Worm (Caenorhabditis elegans) whole organism, L4/young adult: Measurements from ENCODE around the gene srw-66.

ENCODE experiments used
- W03F9.2 ChIP-seq: fragments of 150-350 bp; optimal IDR thresholded peaks from 2 replicates; lab custom pipeline; 2014; ENCODE audit warnings: missing biosample characterization, missing genetic modification characterization
- dao-5 ChIP-seq: sonication (generic microtip); optimal IDR thresholded peaks from 2 replicates; lab custom pipeline; 2016; ENCODE audit warnings: missing genotype, missing genetic modification characterization, moderate library complexity, missing compliant biosample characterization
- him-1 ChIP-seq: sonication (generic microtip); optimal IDR thresholded peaks from 2 replicates; lab custom pipeline; 2016; ENCODE audit warnings: missing genotype, missing genetic modification reagents, missing genetic modification characterization, missing compliant biosample characterization

Gene srw-66

DNA sequence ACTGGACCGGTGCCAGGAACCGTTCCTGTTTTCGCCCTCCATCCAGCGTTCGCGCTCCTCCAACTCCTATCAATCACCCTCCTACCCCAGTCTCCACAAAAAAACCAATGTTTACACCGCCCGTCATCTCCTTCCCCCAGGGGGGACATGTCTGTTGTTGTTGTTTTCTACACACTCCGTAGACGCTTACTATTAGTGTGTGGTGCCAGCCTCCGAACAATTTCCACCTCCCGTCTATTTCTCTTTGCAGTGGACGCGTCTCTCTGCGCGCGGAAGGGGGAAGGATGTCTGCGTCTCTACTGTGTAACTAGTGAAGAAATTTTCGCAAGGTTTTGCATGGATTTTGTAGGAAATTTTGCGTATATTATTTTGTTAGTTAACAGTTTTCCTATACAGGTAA, 29.2 kb downstream of the srw-66 start:
- TF ChIP-seq dao-5 (tag; lab: Kevin White, UChicago), result no peak
- no peak for TF ChIP-seq W03F9.2
- TF ChIP-seq him-1 (tag; lab: Kevin White, UChicago), result no peak

DNA sequence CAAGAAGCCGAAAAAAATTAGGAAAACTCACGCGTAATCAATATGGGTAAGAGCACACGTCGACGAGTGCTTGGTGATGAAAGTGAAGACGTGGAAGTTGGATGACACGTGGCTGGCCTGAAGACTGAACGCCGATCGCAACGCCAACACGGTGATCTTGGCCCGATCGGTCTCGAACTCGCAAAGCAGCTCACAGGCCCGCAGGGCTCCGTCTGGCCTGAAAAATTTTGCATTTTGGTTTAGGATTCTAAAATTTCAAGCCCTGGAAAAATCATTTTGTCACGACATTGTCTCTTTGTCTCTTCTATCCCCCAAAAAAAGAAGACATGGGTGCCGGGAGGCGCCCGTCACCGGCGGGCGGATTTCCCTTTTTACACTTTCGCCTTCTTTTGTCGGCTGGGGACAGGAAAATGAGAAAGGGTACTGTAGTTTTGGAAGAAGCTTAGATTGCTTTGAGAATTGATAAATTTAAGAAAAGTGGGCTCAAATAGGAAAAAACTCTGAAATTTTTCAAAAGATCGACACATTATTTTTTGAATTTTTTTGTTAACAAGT, 30.5 kb downstream of the srw-66 start:
- TF ChIP-seq dao-5 (tag; lab: Kevin White, UChicago) (no peak), W03F9.2 (no peak), him-1 (tag; lab: Kevin White, UChicago) (no peak)

DNA sequence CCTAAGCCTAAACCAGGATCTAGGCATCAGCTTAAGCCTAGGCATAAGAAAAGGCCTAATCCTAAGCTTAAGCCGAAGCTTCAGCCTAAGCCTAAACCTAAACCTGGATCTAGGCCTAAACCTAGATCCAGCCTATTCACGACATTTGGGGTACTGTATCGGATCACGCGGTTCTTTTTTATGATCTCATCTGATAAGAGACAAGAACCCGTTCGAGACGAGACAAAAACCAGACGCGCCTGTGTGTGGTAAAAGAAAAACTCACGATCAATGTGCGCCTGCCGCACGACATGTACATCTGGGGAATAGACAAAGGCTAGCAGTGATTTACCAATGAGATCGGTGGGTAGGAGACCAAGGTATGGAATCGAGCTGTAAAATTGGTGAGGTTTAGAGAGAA, 31.3 kb downstream of the srw-66 start:
- TF ChIP-seq him-1 (tag; lab: Kevin White, UChicago), result no peak
- TF ChIP-seq W03F9.2, result no peak
- TF ChIP-seq dao-5 (tag; lab: Kevin White, UChicago), result no peak

DNA sequence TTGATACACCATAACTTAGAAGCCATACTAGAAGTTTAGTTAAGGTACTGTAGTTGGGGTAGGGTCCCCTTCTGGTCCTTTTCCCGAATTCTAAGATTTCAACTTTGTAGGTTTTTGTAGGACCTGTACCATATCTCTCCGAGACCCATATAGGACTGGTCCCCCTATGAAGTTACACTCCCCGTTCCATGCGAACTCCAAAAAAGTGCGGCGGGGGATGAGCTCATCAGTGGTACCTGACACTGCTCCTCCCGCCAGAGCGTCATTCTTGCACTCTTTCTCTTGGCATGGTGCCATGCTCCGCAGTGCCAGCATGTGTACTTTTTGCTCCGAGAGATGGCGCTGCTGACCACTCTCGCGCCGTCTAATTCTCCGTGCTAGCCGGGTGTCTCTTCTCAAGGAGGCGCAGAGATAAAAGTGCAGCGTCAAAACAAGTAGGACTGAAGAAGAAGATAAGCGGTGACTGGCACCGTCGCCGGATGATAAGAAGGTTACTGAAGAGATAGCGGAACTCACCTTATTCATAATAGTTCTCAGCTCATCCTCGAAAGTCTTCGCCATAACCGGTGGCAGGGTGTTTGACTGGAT, 32.2 kb downstream of the srw-66 start:
- TF ChIP-seq him-1 (tag; lab: Kevin White, UChicago) (no peak), dao-5 (tag; lab: Kevin White, UChicago) (no peak), W03F9.2 (no peak)

DNA sequence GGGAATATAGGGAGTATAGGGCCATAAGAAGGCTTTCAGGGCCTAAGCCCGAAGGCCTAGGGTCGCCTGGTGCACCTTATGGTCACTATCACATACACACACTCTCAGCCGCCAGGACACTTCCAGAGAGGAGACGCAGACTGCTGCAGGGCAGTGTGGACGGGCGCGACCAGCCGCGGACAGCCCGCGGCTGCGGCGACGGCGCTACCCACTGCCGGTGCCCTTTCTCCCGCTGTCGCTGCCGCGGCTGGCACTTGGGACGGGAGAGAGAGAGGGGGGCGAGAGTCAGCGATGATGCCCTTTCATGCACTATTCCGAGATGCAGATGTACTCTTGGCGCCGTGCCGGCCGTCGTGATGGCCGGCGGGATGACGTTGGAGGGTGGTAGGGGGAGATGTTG, 33.9 kb downstream of the srw-66 start:
- TF ChIP-seq dao-5 (tag; lab: Kevin White, UChicago), result no peak
- TF ChIP-seq him-1 (tag; lab: Kevin White, UChicago), result no peak
- TF ChIP-seq W03F9.2, result no peak

DNA sequence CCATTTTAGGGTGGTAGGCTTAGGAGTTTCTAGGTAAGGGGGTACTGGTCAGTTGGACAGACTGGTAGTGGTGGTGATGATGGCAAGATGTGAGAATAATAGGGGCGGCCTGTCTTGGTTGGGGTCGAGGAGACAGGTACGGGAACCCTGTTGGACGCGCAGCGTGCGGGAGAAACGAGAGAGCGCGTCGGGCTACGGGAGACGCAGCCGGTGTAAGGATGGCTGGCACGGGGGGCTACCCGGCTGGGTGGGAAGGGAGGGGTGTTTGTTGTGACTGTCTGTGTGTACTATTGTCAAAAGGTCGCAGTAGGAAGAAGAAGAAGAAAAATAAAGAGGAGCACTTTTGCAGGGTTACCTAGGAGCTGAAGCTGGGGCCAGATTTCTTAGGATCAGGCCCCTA, 35.2 kb downstream of the srw-66 start:
- no peak for TF ChIP-seq him-1 (tag; lab: Kevin White, UChicago)
- TF ChIP-seq W03F9.2, result no peak
- TF ChIP-seq dao-5 (tag; lab: Kevin White, UChicago), result no peak

DNA sequence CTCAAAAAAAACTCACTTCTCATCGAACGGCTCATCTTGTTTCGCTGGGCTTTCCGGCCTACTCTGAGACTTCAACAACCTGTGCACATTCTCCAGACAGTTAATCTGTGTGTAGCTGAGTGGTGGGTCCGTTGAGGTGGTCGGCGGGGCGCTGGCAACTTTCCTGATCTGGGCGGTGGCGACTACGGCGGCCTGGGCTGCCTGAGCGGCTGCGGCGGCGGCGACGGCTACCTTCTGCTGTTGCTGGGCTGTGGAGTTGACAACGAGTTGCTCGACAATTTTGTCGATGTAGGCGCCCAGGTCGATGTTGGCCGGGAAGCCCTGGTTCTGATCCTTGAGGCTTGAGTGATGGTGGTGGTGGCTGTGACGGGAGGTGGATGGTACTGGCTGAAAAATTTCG, 35.7 kb downstream of the srw-66 start:
- TF ChIP-seq him-1 (tag; lab: Kevin White, UChicago), result no peak

DNA sequence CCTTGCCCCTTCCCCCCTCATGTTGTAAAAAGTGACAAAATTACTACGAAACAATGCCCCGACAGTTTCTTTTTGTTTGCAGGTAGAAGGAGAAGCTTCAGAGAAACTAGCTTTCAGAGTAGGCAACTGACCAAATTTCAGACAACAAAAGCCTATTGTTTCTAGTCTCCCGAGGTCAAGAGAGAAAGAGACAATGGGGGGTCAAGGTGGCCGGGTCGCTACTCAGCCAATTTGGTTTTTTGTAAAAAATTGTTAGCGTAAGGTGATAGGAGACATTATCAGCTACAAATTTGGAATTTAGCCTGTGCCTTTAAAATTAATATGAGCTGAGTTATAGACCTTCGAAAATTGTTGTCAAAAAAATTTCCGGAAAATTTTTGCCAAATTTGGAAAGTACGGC, 36.7 kb downstream of the srw-66 start:
- TF ChIP-seq W03F9.2 (no peak), him-1 (tag; lab: Kevin White, UChicago) (no peak), dao-5 (tag; lab: Kevin White, UChicago) (no peak)

DNA sequence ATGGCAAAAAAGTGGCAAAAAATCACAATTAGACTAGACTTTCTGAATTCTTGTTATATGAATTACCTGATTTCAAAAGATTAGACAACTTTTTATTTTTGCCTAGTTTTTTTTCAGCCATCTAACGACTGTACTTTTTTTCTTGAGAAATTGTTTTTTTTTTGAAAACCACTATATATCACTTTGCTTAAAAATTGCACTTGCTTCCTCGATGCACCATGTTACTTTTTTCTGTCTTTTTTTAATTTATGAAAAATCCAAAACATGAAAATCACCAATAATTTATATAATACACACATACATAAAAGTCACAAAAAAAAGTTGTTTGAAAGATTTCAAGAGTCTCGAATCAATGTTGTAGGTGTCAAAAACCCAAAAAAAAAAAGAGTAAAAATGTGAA, 38.7 kb downstream of the srw-66 start:
- no peak for TF ChIP-seq him-1 (tag; lab: Kevin White, UChicago)
- TF ChIP-seq dao-5 (tag; lab: Kevin White, UChicago), result no peak
- TF ChIP-seq W03F9.2, result no peak

DNA sequence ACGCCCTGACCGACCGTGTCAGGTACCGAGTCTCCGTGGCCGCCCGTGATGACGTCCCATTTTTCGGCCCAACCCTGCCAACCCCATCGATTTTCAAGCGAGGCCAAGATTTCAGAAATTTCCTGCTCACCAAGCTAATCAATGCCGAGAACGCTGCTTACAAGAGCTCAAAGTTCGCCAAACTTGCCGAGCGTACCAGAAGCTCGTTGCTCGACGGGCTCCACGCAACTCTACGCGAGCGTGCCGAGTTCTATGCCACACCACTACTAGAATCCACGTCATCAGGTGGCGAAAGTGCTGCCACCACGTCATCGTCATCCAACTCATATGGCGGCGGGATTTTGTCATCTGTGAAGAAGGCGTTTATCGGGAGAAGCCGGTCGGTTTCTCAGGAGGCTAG, 42.8 kb downstream of the srw-66 start:
- TF ChIP-seq him-1 (tag; lab: Kevin White, UChicago), result no peak
